Worm (Caenorhabditis elegans) whole organism, L4/young adult: ENCODE measurements around the gene ZK669.2.

Experiments used
- dao-5 ChIP-seq: sonication (generic microtip); optimal IDR thresholded peaks from 2 replicates; lab custom pipeline; 2016; ENCODE audit warnings: missing genotype, missing genetic modification characterization, moderate library complexity, missing compliant biosample characterization
- him-1 ChIP-seq: sonication (generic microtip); optimal IDR thresholded peaks from 2 replicates; lab custom pipeline; 2016; ENCODE audit warnings: missing genotype, missing genetic modification reagents, missing genetic modification characterization, missing compliant biosample characterization

- TF ChIP-seq him-1 (no peak), dao-5 (tag; lab: Kevin White, UChicago) (no peak)
Measured at ce11 chrII:7900762-7901161, 37.2 kb downstream of the ZK669.2 start.
